Fruit fly (Drosophila melanogaster): ENCODE measurements around the gene CG8360.

CG8360 gene

dm6 chr2L:8239032-8239650 is 26.4 kb downstream of the CG8360 start:
- no peak for TF ChIP-seq CG8478 (optimal IDR thresholded peaks at IDR 0.05)
- TF ChIP-seq CTCF (optimal IDR thresholded peaks at IDR 0.05): no peak

DNA sequence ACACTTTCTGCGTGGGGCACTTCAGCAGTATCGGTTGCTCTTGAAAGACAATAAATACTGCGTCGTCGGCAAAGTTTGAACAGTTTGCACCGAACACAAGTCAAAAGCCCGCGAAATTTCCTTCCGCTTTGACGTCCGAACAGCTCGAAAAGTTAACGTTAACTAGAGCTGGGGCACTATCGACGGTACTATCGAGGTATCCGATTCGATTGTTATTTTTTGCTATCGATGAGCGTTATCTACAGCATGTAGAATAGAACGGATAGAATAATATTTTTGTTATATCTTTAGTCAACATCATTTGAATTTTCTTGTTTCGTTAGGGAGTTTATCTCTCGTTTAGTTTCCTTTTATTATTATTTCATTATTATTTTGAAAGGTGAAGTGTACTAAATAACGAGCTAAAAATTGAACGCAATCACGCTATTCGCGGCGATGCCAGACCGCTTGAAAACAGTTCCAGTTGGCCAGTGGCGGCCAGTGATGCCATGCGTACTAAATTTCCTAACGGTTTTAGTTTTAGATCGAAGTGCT is 27.0 kb downstream of the CG8360 start, which contains the start of gene Pvr:
Pvr (minus strand) TSS at position 167 of the 534 bp plus-strand sequence.
- TF ChIP-seq CG8478 (optimal IDR thresholded peaks at IDR 0.05) (no peak), CTCF (optimal IDR thresholded peaks at IDR 0.05) (peak in 1 of 2 experiments; percentile 55)

DNA sequence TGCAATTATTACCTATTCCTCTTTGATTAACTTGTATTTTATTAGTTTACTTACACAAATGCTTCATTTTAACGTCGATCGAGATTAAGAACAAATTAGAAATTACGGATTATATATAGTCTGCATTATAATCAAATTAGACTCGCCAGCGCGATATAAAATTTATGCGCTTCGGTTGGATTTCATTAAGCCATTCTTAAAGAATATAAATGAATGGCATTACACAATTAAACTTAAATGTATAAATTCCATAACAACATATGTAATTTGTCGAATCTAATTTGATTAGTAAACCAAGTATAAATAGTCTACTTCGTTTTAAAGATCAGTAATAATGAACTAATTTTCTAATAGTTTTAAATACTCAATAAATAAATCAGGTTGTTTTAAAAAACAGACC is 28.9 kb downstream of the CG8360 start, which contains the start of gene Spn28F:
Spn28F (minus strand) TSS at position 101 of the 400 bp plus-strand sequence.
- TF ChIP-seq CTCF (optimal IDR thresholded peaks at IDR 0.05) (no peak), CG8478 (optimal IDR thresholded peaks at IDR 0.05) (no peak)

dm6 chr2L:8242186-8242585 is 29.4 kb downstream of the CG8360 start, which contains the start of gene CG14277:
CG14277 (plus strand) TSS chr2L:8242486.
- TF ChIP-seq CTCF (optimal IDR thresholded peaks at IDR 0.05) (no peak), CG8478 (optimal IDR thresholded peaks at IDR 0.05) (no peak)

- TF ChIP-seq CG8478 (optimal IDR thresholded peaks at IDR 0.05) (no peak), CTCF (optimal IDR thresholded peaks at IDR 0.05) (no peak)
These were observed 31.1 kb downstream of the CG8360 start, which contains the start of gene CG43057 for dm6 chr2L:8243903-8244302. CG43057 (minus strand) TSS chr2L:8244003.

DNA sequence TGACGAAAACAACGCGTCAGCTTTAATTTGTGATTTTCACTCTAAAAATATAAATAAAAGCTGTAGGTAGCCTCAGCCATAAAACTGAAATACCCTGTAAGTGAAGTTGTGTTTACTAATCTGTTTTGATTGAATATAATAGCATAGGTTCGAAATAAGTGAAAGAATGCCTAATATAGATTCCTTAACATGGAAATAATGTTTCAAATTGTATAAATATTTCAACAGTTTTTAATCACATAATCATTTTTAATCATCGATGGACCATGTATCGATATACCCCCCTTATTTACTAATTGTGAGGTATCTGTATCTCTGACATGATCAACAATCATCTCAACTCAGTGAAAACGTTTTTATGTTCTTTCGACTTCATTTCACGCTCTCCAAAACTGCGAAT is 42.6 kb downstream of the CG8360 start:
- TF ChIP-seq CTCF (optimal IDR thresholded peaks at IDR 0.05) (no peak), CG8478 (optimal IDR thresholded peaks at IDR 0.05) (no peak)

DNA sequence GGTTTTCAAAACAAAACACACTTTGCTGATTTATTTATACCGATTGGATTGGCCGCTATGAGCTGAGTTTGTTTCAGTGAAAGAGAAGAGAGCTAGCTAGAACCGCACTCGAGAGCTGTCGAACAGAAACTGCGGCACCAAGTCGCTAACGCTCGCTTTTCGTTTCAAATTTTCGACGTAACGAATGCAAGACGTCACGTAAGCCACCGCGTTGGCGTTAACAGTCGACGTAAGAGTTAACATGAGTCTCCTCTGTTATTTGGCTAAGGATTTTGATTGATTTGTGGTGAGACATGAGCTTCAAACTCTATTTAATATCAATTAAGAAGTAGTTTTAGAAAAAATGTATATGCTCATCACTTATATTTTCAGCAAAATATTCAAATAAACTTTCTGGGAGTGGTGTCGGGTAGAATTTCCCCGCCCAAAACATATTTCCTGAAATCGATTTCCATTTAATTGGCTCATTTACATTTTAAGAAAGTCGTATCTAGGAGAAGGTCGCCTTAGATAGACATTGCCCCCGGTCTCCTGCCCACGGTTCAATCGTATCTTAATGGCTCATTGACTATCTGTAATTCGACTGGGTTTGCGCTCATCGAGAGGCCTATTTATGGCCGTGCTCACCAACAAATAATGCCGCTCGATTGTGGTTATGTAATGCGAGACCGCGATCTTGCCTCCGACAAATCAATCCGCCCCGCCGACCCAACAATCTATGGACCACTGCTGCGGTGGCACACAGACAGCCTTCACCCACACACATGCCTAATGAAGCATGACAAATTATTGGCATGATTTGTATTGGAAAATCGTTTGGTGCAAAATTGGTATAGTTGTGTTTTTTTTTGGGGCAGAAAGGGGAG is 44.9 kb downstream of the CG8360 start, which contains the start of gene CG8086:
CG8086 (minus strand) TSS at position 102 of the 866 bp plus-strand sequence.
- TF ChIP-seq CG8478 (optimal IDR thresholded peaks at IDR 0.05) (no peak), CTCF (optimal IDR thresholded peaks at IDR 0.05) (no peak)

Data from S2 (cell line).